Worm (Caenorhabditis elegans) whole organism, L2 larva: Measurements from ENCODE around the gene clec-60.

Source experiments
- C34F6.9 ChIP-seq: fragments of 150-350 bp; optimal IDR thresholded peaks from 2 replicates; lab custom pipeline; 2014; ENCODE audit warnings: missing biosample characterization, missing genetic modification characterization
- F13H6.1 ChIP-seq: sonication (generic microtip); optimal IDR thresholded peaks from 2 replicates; lab custom pipeline; 2016; ENCODE audit warnings: missing genetic modification characterization, missing compliant biosample characterization
- R02D3.7 ChIP-seq: fragments of 150-350 bp; optimal IDR thresholded peaks from 2 replicates; lab custom pipeline; 2014; ENCODE audit warnings: missing biosample characterization, missing genetic modification characterization
- Y55F3AM.14 ChIP-seq: fragments of 200-800 bp; sonication (Bioruptor generic); optimal IDR thresholded peaks from 2 replicates; lab custom pipeline; 2018; ENCODE audit warnings: mild to moderate bottlenecking, missing genetic modification characterization, missing compliant biosample characterization
- ZK546.5 ChIP-seq: sonication (generic microtip); optimal IDR thresholded peaks from 2 replicates; lab custom pipeline; 2017; ENCODE audit warnings: missing biosample characterization, missing genetic modification characterization
- alr-1 ChIP-seq: fragments of 150-350 bp; optimal IDR thresholded peaks from 2 replicates; lab custom pipeline; 2014; ENCODE audit warnings: missing biosample characterization, missing genetic modification characterization
- aly-2 ChIP-seq: fragments of 150-350 bp; optimal IDR thresholded peaks from 2 replicates; lab custom pipeline; 2014; ENCODE audit warnings: missing biosample characterization, missing genetic modification characterization
- ama-1 ChIP-seq: fragments of 150-350 bp; optimal IDR thresholded peaks from 2 replicates; lab custom pipeline; 2018; ENCODE audit warnings: inconsistent platforms
- blmp-1 ChIP-seq: sonication (generic microtip); optimal IDR thresholded peaks from 2 replicates; lab custom pipeline; 2017; ENCODE audit warnings: missing genetic modification characterization, mild to moderate bottlenecking, missing compliant biosample characterization, antibody characterized with exemption, moderate library complexity; ENCODE audit not compliant: insufficient read depth
- ceh-16 ChIP-seq: fragments of 150-350 bp; optimal IDR thresholded peaks from 2 replicates; lab custom pipeline; 2014; ENCODE audit warnings: missing biosample characterization, missing genetic modification characterization
- ceh-82 ChIP-seq: fragments of 150-350 bp; optimal IDR thresholded peaks from 2 replicates; lab custom pipeline; 2014; ENCODE audit warnings: missing biosample characterization, missing genetic modification characterization
- crh-2 ChIP-seq: sonication (generic microtip); optimal IDR thresholded peaks from 2 replicates; lab custom pipeline; 2017; ENCODE audit warnings: missing biosample characterization, missing genetic modification characterization
- dmd-4 ChIP-seq: sonication (generic microtip); optimal IDR thresholded peaks from 2 replicates; lab custom pipeline; 2017; ENCODE audit warnings: missing biosample characterization, missing genetic modification characterization
- egl-27 ChIP-seq: sonication (generic microtip); optimal IDR thresholded peaks from 3 replicates; lab custom pipeline; 2017; ENCODE audit warnings: missing biosample characterization, missing genetic modification reagents, missing genetic modification characterization
- elt-1 ChIP-seq: fragments of 150-350 bp; optimal IDR thresholded peaks from 2 replicates; lab custom pipeline; 2014; ENCODE audit warnings: missing biosample characterization, missing genetic modification characterization
- elt-3 ChIP-seq: sonication (generic microtip); optimal IDR thresholded peaks from 2 replicates; lab custom pipeline; 2017; ENCODE audit warnings: missing biosample characterization, missing genetic modification characterization
- fos-1 ChIP-seq: fragments of 150-350 bp; optimal IDR thresholded peaks from 2 replicates; lab custom pipeline; 2014; ENCODE audit warnings: missing biosample characterization, missing genetic modification characterization
- gmeb-1 ChIP-seq: fragments of 150-350 bp; optimal IDR thresholded peaks from 2 replicates; lab custom pipeline; 2014; ENCODE audit warnings: missing biosample characterization, missing genetic modification characterization
- lin-11 ChIP-seq: fragments of 150-350 bp; sonication (generic microtip); optimal IDR thresholded peaks from 2 replicates; lab custom pipeline; 2014; ENCODE audit warnings: missing biosample characterization, missing genetic modification characterization, inconsistent platforms, mixed read lengths
- lin-13 ChIP-seq: fragments of 150-350 bp; optimal IDR thresholded peaks from 2 replicates; lab custom pipeline; 2014; ENCODE audit warnings: missing biosample characterization, missing genetic modification reagents, missing genetic modification characterization
- lin-39 ChIP-seq: fragments of 150-350 bp; optimal IDR thresholded peaks from 2 replicates; lab custom pipeline; 2014; ENCODE audit warnings: missing biosample characterization, missing genetic modification reagents, missing genetic modification characterization
- lsy-2 ChIP-seq, 2 experiments: fragments of 150-350 bp in 1 of 2; sonication (generic microtip) in 1 of 2; optimal IDR thresholded peaks; 2 replicates each; lab custom pipeline; 2014 to 2017; ENCODE audit warnings: missing biosample characterization in 2 of 2, missing genetic modification characterization in 2 of 2
- mab-5 ChIP-seq: fragments of 150-350 bp; optimal IDR thresholded peaks from 2 replicates; lab custom pipeline; 2014; ENCODE audit warnings: missing biosample characterization, missing genetic modification characterization
- mbf-1 ChIP-seq: sonication (generic microtip); optimal IDR thresholded peaks from 2 replicates; lab custom pipeline; 2017; ENCODE audit warnings: missing biosample characterization, missing genetic modification characterization
- mdl-1 ChIP-seq, 2 experiments: fragments of 150-350 bp in 1 of 2; sonication (generic microtip) in 1 of 2; optimal IDR thresholded peaks; 2 replicates each; lab custom pipeline; 2017; ENCODE audit warnings: missing biosample characterization in 2 of 2, missing genetic modification characterization in 2 of 2
- nhr-10 ChIP-seq: sonication (generic microtip); optimal IDR thresholded peaks from 2 replicates; lab custom pipeline; 2017; ENCODE audit warnings: missing biosample characterization, missing genetic modification characterization
- nhr-11 ChIP-seq: fragments of 150-350 bp; optimal IDR thresholded peaks from 2 replicates; lab custom pipeline; 2014; ENCODE audit warnings: missing biosample characterization, missing genetic modification characterization
- nhr-12 ChIP-seq: fragments of 150-350 bp; optimal IDR thresholded peaks from 2 replicates; lab custom pipeline; 2014; ENCODE audit warnings: missing biosample characterization, missing genetic modification characterization
- nhr-129 ChIP-seq: fragments of 150-350 bp; optimal IDR thresholded peaks from 2 replicates; lab custom pipeline; 2014; ENCODE audit warnings: missing biosample characterization, missing genetic modification characterization
- nhr-21 ChIP-seq: fragments of 150-350 bp; optimal IDR thresholded peaks from 2 replicates; lab custom pipeline; 2014; ENCODE audit warnings: missing biosample characterization, missing genetic modification characterization
- nhr-23 ChIP-seq: fragments of 150-350 bp; optimal IDR thresholded peaks from 2 replicates; lab custom pipeline; 2014; ENCODE audit warnings: missing biosample characterization, missing genetic modification reagents, missing genetic modification characterization
- nhr-237 ChIP-seq: fragments of 150-350 bp; optimal IDR thresholded peaks from 2 replicates; lab custom pipeline; 2014; ENCODE audit warnings: missing biosample characterization, missing genetic modification characterization
- nhr-25 ChIP-seq: fragments of 150-350 bp; sonication (generic microtip); optimal IDR thresholded peaks from 3 replicates; lab custom pipeline; 2014; ENCODE audit warnings: missing biosample characterization, missing genetic modification characterization
- nhr-6 ChIP-seq: fragments of 150-350 bp; optimal IDR thresholded peaks from 2 replicates; lab custom pipeline; 2014; ENCODE audit warnings: missing biosample characterization, missing genetic modification characterization
- nhr-77 ChIP-seq: fragments of 150-350 bp; optimal IDR thresholded peaks from 2 replicates; lab custom pipeline; 2014; ENCODE audit warnings: missing biosample characterization, missing genetic modification characterization
- peb-1 ChIP-seq: fragments of 150-350 bp; optimal IDR thresholded peaks from 2 replicates; lab custom pipeline; 2014; ENCODE audit warnings: missing biosample characterization, missing genetic modification characterization
- sem-4 ChIP-seq: fragments of 150-350 bp; optimal IDR thresholded peaks from 2 replicates; lab custom pipeline; 2014; ENCODE audit warnings: missing biosample characterization, missing genetic modification reagents, missing genetic modification characterization
- skn-1 ChIP-seq: sonication (generic microtip); optimal IDR thresholded peaks from 2 replicates; lab custom pipeline; 2017; ENCODE audit warnings: missing biosample characterization, missing genetic modification characterization
- sma-3 ChIP-seq: sonication (generic microtip); optimal IDR thresholded peaks from 2 replicates; lab custom pipeline; 2016; ENCODE audit warnings: missing genetic modification reagents, missing genetic modification characterization, missing compliant biosample characterization
- sma-9 ChIP-seq, 2 experiments: fragments of 150-350 bp in 1 of 2; sonication (generic microtip) in 1 of 2; optimal IDR thresholded peaks; 2 replicates each; lab custom pipeline; 2014 to 2016; ENCODE audit warnings: missing genetic modification characterization in 2 of 2, mild to moderate bottlenecking in 1 of 2, missing biosample characterization in 1 of 2, missing compliant biosample characterization in 1 of 2, missing genetic modification reagents in 1 of 2, moderate library complexity in 1 of 2
- snpc-4 ChIP-seq: fragments of 150-350 bp; optimal IDR thresholded peaks from 2 replicates; lab custom pipeline; 2014; ENCODE audit warnings: missing biosample characterization, missing genetic modification characterization
- unc-39 ChIP-seq: fragments of 150-350 bp; optimal IDR thresholded peaks from 2 replicates; lab custom pipeline; 2014; ENCODE audit warnings: missing biosample characterization, missing genetic modification characterization
- unc-55 ChIP-seq: fragments of 150-350 bp; sonication (generic microtip); optimal IDR thresholded peaks from 3 replicates; lab custom pipeline; 2014; ENCODE audit warnings: missing biosample characterization, missing genetic modification reagents, missing genetic modification characterization
- unc-62 ChIP-seq: fragments of 150-350 bp; optimal IDR thresholded peaks from 2 replicates; lab custom pipeline; 2014; ENCODE audit warnings: missing biosample characterization, missing genetic modification reagents, missing genetic modification characterization
- zag-1 ChIP-seq: fragments of 150-350 bp; optimal IDR thresholded peaks from 2 replicates; lab custom pipeline; 2014; ENCODE audit warnings: missing biosample characterization, missing genetic modification characterization
- ztf-1 ChIP-seq: fragments of 200-800 bp; sonication (Bioruptor generic); conservative IDR thresholded peaks from 2 replicates; pipeline ENCODE4 v1.3.6; 2022; ENCODE audit warnings: missing genetic modification characterization, missing compliant biosample characterization
- ztf-11 ChIP-seq: sonication (generic microtip); optimal IDR thresholded peaks from 2 replicates; lab custom pipeline; 2017; ENCODE audit warnings: missing biosample characterization, missing genetic modification characterization
- ztf-4 ChIP-seq: fragments of 150-350 bp; optimal IDR thresholded peaks from 2 replicates; lab custom pipeline; 2014; ENCODE audit warnings: missing biosample characterization, missing genetic modification characterization

The clec-60 gene

DNA sequence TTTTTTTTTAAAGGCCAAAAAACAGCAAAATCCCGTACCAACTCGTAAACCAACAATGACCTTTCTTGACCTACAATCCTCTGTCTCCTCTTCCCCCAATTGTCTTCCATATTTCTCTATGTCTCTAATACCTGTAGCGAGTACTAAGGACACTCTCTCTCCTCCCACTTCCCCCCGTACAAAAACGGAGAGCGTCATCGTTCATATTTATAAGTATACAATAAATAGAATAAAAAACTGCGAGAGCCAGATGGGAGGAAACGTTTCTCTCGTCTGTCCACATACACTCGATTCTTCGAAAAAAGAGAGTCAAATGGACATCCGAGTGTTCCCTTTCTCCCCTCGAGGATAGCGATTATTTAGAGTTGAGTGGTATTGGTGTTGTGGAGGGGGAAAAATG, 23.1 kb upstream of the clec-60 start:
- TF ChIP-seq nhr-6 (peak; percentile 25), elt-3 (no peak), ceh-82 (tag; lab: Kevin White, UChicago) (no peak), crh-2 (tag; lab: Kevin White, UChicago) (no peak), Y55F3AM.14 (GFP tag; lab: Kevin White, UChicago) (no peak), ztf-1 (GFP tag; lab: Robert Waterston, UW) (no peak), nhr-129 (tag; lab: Kevin White, UChicago) (no peak), lin-11 (tag; lab: Kevin White, UChicago) (no peak), F13H6.1 (peak; percentile 30), ama-1 (lab: Kevin White, UChicago) (no peak), R02D3.7 (tag; lab: Kevin White, UChicago) (no peak), nhr-21 (no peak), nhr-23 (tag; lab: Kevin White, UChicago) (no peak), lin-39 (no peak), sma-9 (GFP tag; optimal IDR thresholded peaks at IDR 0.05; lab: Kevin White, UChicago) (peak; percentile 44), sma-9 (tag; optimal IDR thresholded peaks at IDR 0.05; lab: Kevin White, UChicago) (no peak), fos-1 (tag; lab: Kevin White, UChicago) (no peak), unc-55 (peak; percentile 13), sem-4 (tag; lab: Kevin White, UChicago) (peak; percentile 0), skn-1 (tag; lab: Kevin White, UChicago) (no peak), mbf-1 (tag; lab: Kevin White, UChicago) (no peak), nhr-25 (peak; percentile 3), snpc-4 (tag; lab: Kevin White, UChicago) (no peak), ZK546.5 (tag; lab: Kevin White, UChicago) (no peak), sma-3 (GFP tag; lab: Kevin White, UChicago) (no peak), nhr-10 (no peak), elt-1 (no peak), gmeb-1 (tag; lab: Kevin White, UChicago) (no peak), nhr-77 (no peak), egl-27 (tag; lab: Kevin White, UChicago) (peak; percentile 14), ztf-4 (tag; lab: Kevin White, UChicago) (no peak), ztf-11 (tag; lab: Kevin White, UChicago) (no peak), C34F6.9 (tag; lab: Kevin White, UChicago) (peak; percentile 23), alr-1 (tag; lab: Kevin White, UChicago) (no peak)

DNA sequence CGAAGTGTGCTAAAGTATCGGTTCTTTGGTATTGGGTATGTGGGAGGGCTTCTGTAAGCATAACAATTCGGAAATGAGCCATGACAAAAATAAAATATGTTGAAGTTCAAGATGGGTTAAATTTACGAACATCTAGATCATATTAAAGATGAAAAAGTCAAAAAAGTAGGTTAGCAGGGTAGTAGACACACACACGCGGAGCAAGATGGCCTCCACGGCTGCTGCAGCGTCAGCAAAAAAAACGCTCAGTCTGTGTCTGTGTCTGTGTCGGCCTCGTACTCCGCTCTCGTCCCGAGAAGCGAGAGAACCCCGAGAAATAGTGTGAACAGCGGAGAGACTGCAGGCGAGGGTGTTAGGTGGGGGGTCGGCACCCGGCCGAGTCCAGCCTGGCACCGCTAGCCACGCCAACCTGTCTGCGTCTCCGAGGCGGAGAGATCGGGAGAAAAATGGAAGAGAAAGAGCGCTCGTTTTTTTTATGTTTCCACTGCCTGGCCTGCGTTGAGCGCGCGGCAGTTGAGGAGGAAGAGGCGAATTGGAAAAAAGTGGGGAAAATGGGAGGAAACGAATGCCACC, 20.9 kb upstream of the clec-60 start, which contains the start of gene myrf-1:
TSS of gene myrf-1 (minus strand) at position 51 of the 573 bp plus-strand sequence.
- TF ChIP-seq ztf-1 (GFP tag; lab: Robert Waterston, UW) (no peak), ztf-11 (tag; lab: Kevin White, UChicago) (no peak), snpc-4 (tag; lab: Kevin White, UChicago) (peak; percentile 25), lin-13 (GFP tag; lab: Kevin White, UChicago) (peak; percentile 72), peb-1 (peak; percentile 92), sma-9 (GFP tag; optimal IDR thresholded peaks at IDR 0.05; lab: Kevin White, UChicago) (peak; percentile 93), sma-9 (tag; optimal IDR thresholded peaks at IDR 0.05; lab: Kevin White, UChicago) (no peak), mbf-1 (tag; lab: Kevin White, UChicago) (no peak), F13H6.1 (peak; percentile 97), elt-3 (no peak), sma-3 (GFP tag; lab: Kevin White, UChicago) (peak; percentile 85), alr-1 (tag; lab: Kevin White, UChicago) (no peak), Y55F3AM.14 (GFP tag; lab: Kevin White, UChicago) (peak; percentile 84), lin-39 (no peak), nhr-23 (tag; lab: Kevin White, UChicago) (no peak), C34F6.9 (tag; lab: Kevin White, UChicago) (peak; percentile 85), nhr-237 (tag; lab: Kevin White, UChicago) (no peak), skn-1 (tag; lab: Kevin White, UChicago) (no peak), ama-1 (lab: Kevin White, UChicago) (no peak), nhr-12 (no peak), nhr-11 (tag; lab: Kevin White, UChicago) (no peak), nhr-129 (tag; lab: Kevin White, UChicago) (peak; percentile 84), R02D3.7 (tag; lab: Kevin White, UChicago) (no peak), ceh-82 (tag; lab: Kevin White, UChicago) (no peak), nhr-6 (no peak), mab-5 (tag; lab: Kevin White, UChicago) (peak; percentile 37), dmd-4 (tag; lab: Kevin White, UChicago) (no peak), blmp-1 (tag; lab: Kevin White, UChicago) (peak; percentile 50), zag-1 (tag; lab: Kevin White, UChicago) (peak; percentile 93), mdl-1 (tag; optimal IDR thresholded peaks at IDR 0.05; lab: Kevin White, UChicago) (peak; percentile 64 to 85), unc-39 (tag; lab: Kevin White, UChicago) (no peak), sem-4 (tag; lab: Kevin White, UChicago) (peak; percentile 79), fos-1 (tag; lab: Kevin White, UChicago) (peak; percentile 84), aly-2 (no peak), unc-62 (GFP tag; lab: Kevin White, UChicago) (no peak), lsy-2 (tag; optimal IDR thresholded peaks at IDR 0.05; lab: Kevin White, UChicago) (peak; percentile 39 to 81), elt-1 (peak; percentile 28), crh-2 (tag; lab: Kevin White, UChicago) (peak; percentile 84), egl-27 (tag; lab: Kevin White, UChicago) (peak; percentile 86), nhr-77 (no peak), ceh-16 (tag; lab: Kevin White, UChicago) (peak; percentile 74), unc-55 (peak; percentile 80), gmeb-1 (tag; lab: Kevin White, UChicago) (peak; percentile 71)
